Worm (Caenorhabditis elegans) whole organism, L2 larva: ENCODE results near the gene puf-6.
A peak's percentile ranks its signal among the peaks of the same experiment; 100 is the strongest.

Experiments used
- C34F6.9 ChIP-seq: fragments of 150-350 bp; optimal IDR thresholded peaks from 2 replicates; lab custom pipeline; 2014; ENCODE audit warnings: missing biosample characterization, missing genetic modification characterization
- F13H6.1 ChIP-seq: sonication (generic microtip); optimal IDR thresholded peaks from 2 replicates; lab custom pipeline; 2016; ENCODE audit warnings: missing genetic modification characterization, missing compliant biosample characterization
- R02D3.7 ChIP-seq: fragments of 150-350 bp; optimal IDR thresholded peaks from 2 replicates; lab custom pipeline; 2014; ENCODE audit warnings: missing biosample characterization, missing genetic modification characterization
- ZK546.5 ChIP-seq: sonication (generic microtip); optimal IDR thresholded peaks from 2 replicates; lab custom pipeline; 2017; ENCODE audit warnings: missing biosample characterization, missing genetic modification characterization
- alr-1 ChIP-seq: fragments of 150-350 bp; optimal IDR thresholded peaks from 2 replicates; lab custom pipeline; 2014; ENCODE audit warnings: missing biosample characterization, missing genetic modification characterization
- aly-2 ChIP-seq: fragments of 150-350 bp; optimal IDR thresholded peaks from 2 replicates; lab custom pipeline; 2014; ENCODE audit warnings: missing biosample characterization, missing genetic modification characterization
- blmp-1 ChIP-seq: sonication (generic microtip); optimal IDR thresholded peaks from 2 replicates; lab custom pipeline; 2017; ENCODE audit warnings: missing genetic modification characterization, mild to moderate bottlenecking, missing compliant biosample characterization, antibody characterized with exemption, moderate library complexity; ENCODE audit not compliant: insufficient read depth
- ceh-16 ChIP-seq: fragments of 150-350 bp; optimal IDR thresholded peaks from 2 replicates; lab custom pipeline; 2014; ENCODE audit warnings: missing biosample characterization, missing genetic modification characterization
- ceh-82 ChIP-seq: fragments of 150-350 bp; optimal IDR thresholded peaks from 2 replicates; lab custom pipeline; 2014; ENCODE audit warnings: missing biosample characterization, missing genetic modification characterization
- crh-2 ChIP-seq: sonication (generic microtip); optimal IDR thresholded peaks from 2 replicates; lab custom pipeline; 2017; ENCODE audit warnings: missing biosample characterization, missing genetic modification characterization
- dmd-4 ChIP-seq: sonication (generic microtip); optimal IDR thresholded peaks from 2 replicates; lab custom pipeline; 2017; ENCODE audit warnings: missing biosample characterization, missing genetic modification characterization
- egl-27 ChIP-seq: sonication (generic microtip); optimal IDR thresholded peaks from 3 replicates; lab custom pipeline; 2017; ENCODE audit warnings: missing biosample characterization, missing genetic modification reagents, missing genetic modification characterization
- elt-1 ChIP-seq: fragments of 150-350 bp; optimal IDR thresholded peaks from 2 replicates; lab custom pipeline; 2014; ENCODE audit warnings: missing biosample characterization, missing genetic modification characterization
- elt-3 ChIP-seq: sonication (generic microtip); optimal IDR thresholded peaks from 2 replicates; lab custom pipeline; 2017; ENCODE audit warnings: missing biosample characterization, missing genetic modification characterization
- fos-1 ChIP-seq: fragments of 150-350 bp; optimal IDR thresholded peaks from 2 replicates; lab custom pipeline; 2014; ENCODE audit warnings: missing biosample characterization, missing genetic modification characterization
- gmeb-1 ChIP-seq: fragments of 150-350 bp; optimal IDR thresholded peaks from 2 replicates; lab custom pipeline; 2014; ENCODE audit warnings: missing biosample characterization, missing genetic modification characterization
- lin-11 ChIP-seq: fragments of 150-350 bp; sonication (generic microtip); optimal IDR thresholded peaks from 2 replicates; lab custom pipeline; 2014; ENCODE audit warnings: missing biosample characterization, missing genetic modification characterization, inconsistent platforms, mixed read lengths
- lin-39 ChIP-seq: fragments of 150-350 bp; optimal IDR thresholded peaks from 2 replicates; lab custom pipeline; 2014; ENCODE audit warnings: missing biosample characterization, missing genetic modification reagents, missing genetic modification characterization
- lsy-2 ChIP-seq, 2 experiments: fragments of 150-350 bp in 1 of 2; sonication (generic microtip) in 1 of 2; optimal IDR thresholded peaks; 2 replicates each; lab custom pipeline; 2014 to 2017; ENCODE audit warnings: missing biosample characterization in 2 of 2, missing genetic modification characterization in 2 of 2
- mab-5 ChIP-seq: fragments of 150-350 bp; optimal IDR thresholded peaks from 2 replicates; lab custom pipeline; 2014; ENCODE audit warnings: missing biosample characterization, missing genetic modification characterization
- mbf-1 ChIP-seq: sonication (generic microtip); optimal IDR thresholded peaks from 2 replicates; lab custom pipeline; 2017; ENCODE audit warnings: missing biosample characterization, missing genetic modification characterization
- nhr-129 ChIP-seq: fragments of 150-350 bp; optimal IDR thresholded peaks from 2 replicates; lab custom pipeline; 2014; ENCODE audit warnings: missing biosample characterization, missing genetic modification characterization
- nhr-21 ChIP-seq: fragments of 150-350 bp; optimal IDR thresholded peaks from 2 replicates; lab custom pipeline; 2014; ENCODE audit warnings: missing biosample characterization, missing genetic modification characterization
- nhr-23 ChIP-seq: fragments of 150-350 bp; optimal IDR thresholded peaks from 2 replicates; lab custom pipeline; 2014; ENCODE audit warnings: missing biosample characterization, missing genetic modification reagents, missing genetic modification characterization
- nhr-237 ChIP-seq: fragments of 150-350 bp; optimal IDR thresholded peaks from 2 replicates; lab custom pipeline; 2014; ENCODE audit warnings: missing biosample characterization, missing genetic modification characterization
- nhr-25 ChIP-seq: fragments of 150-350 bp; sonication (generic microtip); optimal IDR thresholded peaks from 3 replicates; lab custom pipeline; 2014; ENCODE audit warnings: missing biosample characterization, missing genetic modification characterization
- nhr-77 ChIP-seq: fragments of 150-350 bp; optimal IDR thresholded peaks from 2 replicates; lab custom pipeline; 2014; ENCODE audit warnings: missing biosample characterization, missing genetic modification characterization
- peb-1 ChIP-seq: fragments of 150-350 bp; optimal IDR thresholded peaks from 2 replicates; lab custom pipeline; 2014; ENCODE audit warnings: missing biosample characterization, missing genetic modification characterization
- sem-4 ChIP-seq: fragments of 150-350 bp; optimal IDR thresholded peaks from 2 replicates; lab custom pipeline; 2014; ENCODE audit warnings: missing biosample characterization, missing genetic modification reagents, missing genetic modification characterization
- skn-1 ChIP-seq: sonication (generic microtip); optimal IDR thresholded peaks from 2 replicates; lab custom pipeline; 2017; ENCODE audit warnings: missing biosample characterization, missing genetic modification characterization
- sma-3 ChIP-seq: sonication (generic microtip); optimal IDR thresholded peaks from 2 replicates; lab custom pipeline; 2016; ENCODE audit warnings: missing genetic modification reagents, missing genetic modification characterization, missing compliant biosample characterization
- sma-9 ChIP-seq, 2 experiments: fragments of 150-350 bp in 1 of 2; sonication (generic microtip) in 1 of 2; optimal IDR thresholded peaks; 2 replicates each; lab custom pipeline; 2014 to 2016; ENCODE audit warnings: missing genetic modification characterization in 2 of 2, mild to moderate bottlenecking in 1 of 2, missing biosample characterization in 1 of 2, missing compliant biosample characterization in 1 of 2, missing genetic modification reagents in 1 of 2, moderate library complexity in 1 of 2
- snpc-4 ChIP-seq: fragments of 150-350 bp; optimal IDR thresholded peaks from 2 replicates; lab custom pipeline; 2014; ENCODE audit warnings: missing biosample characterization, missing genetic modification characterization
- unc-39 ChIP-seq: fragments of 150-350 bp; optimal IDR thresholded peaks from 2 replicates; lab custom pipeline; 2014; ENCODE audit warnings: missing biosample characterization, missing genetic modification characterization
- unc-62 ChIP-seq: fragments of 150-350 bp; optimal IDR thresholded peaks from 2 replicates; lab custom pipeline; 2014; ENCODE audit warnings: missing biosample characterization, missing genetic modification reagents, missing genetic modification characterization
- zag-1 ChIP-seq: fragments of 150-350 bp; optimal IDR thresholded peaks from 2 replicates; lab custom pipeline; 2014; ENCODE audit warnings: missing biosample characterization, missing genetic modification characterization
- ztf-1 ChIP-seq: fragments of 200-800 bp; sonication (Bioruptor generic); conservative IDR thresholded peaks from 2 replicates; pipeline ENCODE4 v1.3.6; 2022; ENCODE audit warnings: missing genetic modification characterization, missing compliant biosample characterization
- ztf-4 ChIP-seq: fragments of 150-350 bp; optimal IDR thresholded peaks from 2 replicates; lab custom pipeline; 2014; ENCODE audit warnings: missing biosample characterization, missing genetic modification characterization

The puf-6 gene

ce11 chrII:13004160-13004871 lies 38.9 kb downstream of the puf-6 start:
- no peak for TF ChIP-seq ceh-82 (tag; lab: Kevin White, UChicago)
- TF ChIP-seq sma-9 (GFP tag; optimal IDR thresholded peaks at IDR 0.05; lab: Kevin White, UChicago), result peak; percentile 38
- no peak for TF ChIP-seq sma-9 (tag; optimal IDR thresholded peaks at IDR 0.05; lab: Kevin White, UChicago)
- TF ChIP-seq unc-62, result no peak
- TF ChIP-seq mab-5 (tag; lab: Kevin White, UChicago), result peak; percentile 58
- TF ChIP-seq snpc-4 (tag; lab: Kevin White, UChicago), result no peak
- TF ChIP-seq C34F6.9 (tag; lab: Kevin White, UChicago), result no peak
- no peak for TF ChIP-seq peb-1 (tag; lab: Kevin White, UChicago)
- no peak for TF ChIP-seq lin-39
- TF ChIP-seq lsy-2 (tag; optimal IDR thresholded peaks at IDR 0.05; lab: Kevin White, UChicago), result no peak
- no peak for TF ChIP-seq lin-11 (tag; lab: Kevin White, UChicago)
- TF ChIP-seq nhr-21 (tag; lab: Kevin White, UChicago), result peak; percentile 37
- no peak for TF ChIP-seq nhr-23 (tag; lab: Kevin White, UChicago)
- TF ChIP-seq nhr-129 (tag; lab: Kevin White, UChicago), result peak; percentile 26
- peak; percentile 19 for TF ChIP-seq gmeb-1
- TF ChIP-seq nhr-77 (tag; lab: Kevin White, UChicago), result no peak
- TF ChIP-seq ztf-1 (GFP tag; lab: Robert Waterston, UW), result no peak
- TF ChIP-seq elt-1 (tag; lab: Kevin White, UChicago), result no peak
- TF ChIP-seq dmd-4, result no peak
- no peak for TF ChIP-seq ZK546.5 (tag; lab: Kevin White, UChicago)
- no peak for TF ChIP-seq elt-3 (tag; lab: Kevin White, UChicago)
- peak; percentile 38 for TF ChIP-seq crh-2 (tag; lab: Kevin White, UChicago)
- TF ChIP-seq nhr-25 (tag; lab: Kevin White, UChicago), result peak; percentile 56
- TF ChIP-seq R02D3.7 (tag; lab: Kevin White, UChicago), result no peak
- TF ChIP-seq blmp-1, result peak; percentile 19
- no peak for TF ChIP-seq alr-1 (tag; lab: Kevin White, UChicago)
- TF ChIP-seq ztf-4, result no peak
- no peak for TF ChIP-seq mbf-1
- TF ChIP-seq fos-1, result peak; percentile 33
- TF ChIP-seq aly-2, result no peak
- TF ChIP-seq sem-4 (tag; lab: Kevin White, UChicago), result peak; percentile 23
- no peak for TF ChIP-seq F13H6.1 (tag; lab: Kevin White, UChicago)
- peak; percentile 46 for TF ChIP-seq ceh-16 (tag; lab: Kevin White, UChicago)

- TF ChIP-seq zag-1 (no peak), nhr-25 (tag; lab: Kevin White, UChicago) (peak; percentile 2), unc-39 (tag; lab: Kevin White, UChicago) (no peak), fos-1 (no peak), gmeb-1 (no peak), elt-1 (tag; lab: Kevin White, UChicago) (no peak), sma-3 (peak; percentile 17), ceh-82 (tag; lab: Kevin White, UChicago) (no peak), egl-27 (no peak), skn-1 (tag; lab: Kevin White, UChicago) (no peak), nhr-237 (tag; lab: Kevin White, UChicago) (no peak), mab-5 (tag; lab: Kevin White, UChicago) (no peak), nhr-21 (tag; lab: Kevin White, UChicago) (no peak), nhr-129 (tag; lab: Kevin White, UChicago) (no peak), sem-4 (tag; lab: Kevin White, UChicago) (no peak)
Observed at ce11 chrII:13003244-13003643, 40.0 kb downstream of the puf-6 start.

ce11 chrII:13000753-13001152 lies 42.5 kb downstream of the puf-6 start, which contains the start of gene Y38F1A.8:
TSS of gene Y38F1A.8 (minus strand) at chrII:13000853.
- TF ChIP-seq mbf-1, result no peak
- TF ChIP-seq F13H6.1 (tag; lab: Kevin White, UChicago), result no peak
- no peak for TF ChIP-seq elt-1 (tag; lab: Kevin White, UChicago)
